Worm (Caenorhabditis elegans) whole organism, L4 larva: ENCODE measurements around the gene C54F6.12.

Experiments used
- Y105C5A.15 ChIP-seq: fragments of 200-800 bp; sonication (Bioruptor generic); IDR thresholded peaks from 2 replicates; pipeline ENCODE4 v1.3.6; 2022; ENCODE audit warnings: missing genetic modification characterization, missing compliant biosample characterization
- aly-2 ChIP-seq: sonication (generic microtip); optimal IDR thresholded peaks from 2 replicates; lab custom pipeline; 2018; ENCODE audit warnings: missing biosample characterization, missing genetic modification characterization
- ama-1 ChIP-seq: fragments of 150-350 bp; optimal IDR thresholded peaks from 2 replicates; lab custom pipeline; 2014; ENCODE audit warnings: inconsistent platforms, mixed read lengths
- ceh-82 ChIP-seq: sonication (generic microtip); optimal IDR thresholded peaks from 2 replicates; lab custom pipeline; 2017; ENCODE audit warnings: missing biosample characterization, missing genetic modification characterization
- hlh-30 ChIP-seq: sonication (generic microtip); optimal IDR thresholded peaks from 2 replicates; lab custom pipeline; 2017; ENCODE audit warnings: antibody characterized with exemption, mild to moderate bottlenecking, missing genetic modification characterization, missing compliant biosample characterization; ENCODE audit not compliant: insufficient read depth
- jun-1 ChIP-seq: fragments of 150-350 bp; optimal IDR thresholded peaks from 2 replicates; lab custom pipeline; 2014; ENCODE audit warnings: missing biosample characterization, missing genetic modification reagents, missing genetic modification characterization
- nhr-25 ChIP-seq: sonication (generic microtip); optimal IDR thresholded peaks from 2 replicates; lab custom pipeline; 2017; ENCODE audit warnings: missing genetic modification characterization, mild to moderate bottlenecking, missing compliant biosample characterization, antibody characterized with exemption, moderate library complexity, borderline replicate concordance; ENCODE audit not compliant: insufficient read depth
- nhr-41 ChIP-seq: fragments of 200-800 bp; sonication (Bioruptor generic); IDR thresholded peaks from 2 replicates; pipeline ENCODE4 v1.3.6; 2022; ENCODE audit warnings: missing genetic modification reagents, missing genetic modification characterization, missing compliant biosample characterization
- nhr-77 ChIP-seq: fragments of 150-350 bp; optimal IDR thresholded peaks from 2 replicates; lab custom pipeline; 2014; ENCODE audit warnings: missing biosample characterization, missing genetic modification characterization
- ztf-11 ChIP-seq: fragments of 150-350 bp; optimal IDR thresholded peaks from 2 replicates; lab custom pipeline; 2014; ENCODE audit warnings: missing biosample characterization, missing genetic modification characterization

- TF ChIP-seq hlh-30 (tag; lab: Kevin White, UChicago) (no peak), jun-1 (tag; lab: Kevin White, UChicago) (no peak), nhr-77 (tag; lab: Kevin White, UChicago) (no peak), ztf-11 (tag; lab: Kevin White, UChicago) (no peak), ama-1 (lab: Kevin White, UChicago) (no peak), Y105C5A.15 (GFP tag; lab: Robert Waterston, UW) (no peak), ceh-82 (tag; lab: Kevin White, UChicago) (no peak), nhr-41 (GFP tag; lab: Robert Waterston, UW) (no peak), nhr-25 (tag; lab: Kevin White, UChicago) (no peak), aly-2 (no peak)
Measured at ce11 chrV:7492924-7493323, 45.0 kb downstream of the C54F6.12 start, which contains the start of gene srbc-10.
